Fruit fly (Drosophila melanogaster): Measurements from ENCODE around the gene Smyd4-2.

Gene Smyd4-2

dm6 chr3L:12399171-12399570 lies 2.6 kb downstream of the Smyd4-2 start, which contains the start of gene CG32104 (continued):
- peak; percentile 47 for TF ChIP-seq YL-1 (GFP tag; optimal IDR thresholded peaks at IDR 0.05)
- TF ChIP-seq CG6791 (GFP tag; IDR thresholded peaks at IDR 0.05; ENCODE audit: partially characterized antibody), result 0 out of 3 replicates have a peak, but pooled peaks have one; percentile 16
- peak; percentile 2 for TF ChIP-seq trem (tag; optimal IDR thresholded peaks at IDR 0.05)
- no peak for TF ChIP-seq lbe (GFP tag; optimal IDR thresholded peaks at IDR 0.05)
- no peak for TF ChIP-seq CG14050 (GFP tag; IDR thresholded peaks at IDR 0.05)

- TF ChIP-seq hkb (optimal IDR thresholded peaks at IDR 0.05) (no peak), hkb (GFP tag; IDR thresholded peaks at IDR 0.05) (no peak), Sry-β (GFP tag; optimal IDR thresholded peaks at IDR 0.05) (no peak), NFAT (GFP tag; IDR thresholded peaks at IDR 0.05) (0 out of 2 replicates have a peak, but pooled peaks have one; percentile 2), cato (GFP tag; optimal IDR thresholded peaks at IDR 0.05; ENCODE audit: borderline replicate concordance) (no peak)
Measured at dm6 chr3L:12395871-12396270, 5.9 kb downstream of the Smyd4-2 start, which contains the start of gene Obp69a. Gene Obp69a (plus strand): TSS chr3L:12396171.

- TF ChIP-seq CG8388 (GFP tag; optimal IDR thresholded peaks at IDR 0.05) (no peak), cad (GFP tag; optimal IDR thresholded peaks at IDR 0.05) (no peak), eve (GFP tag; optimal IDR thresholded peaks at IDR 0.05) (peak in 1 of 2 experiments; percentile 48), CG12071 (GFP tag; optimal IDR thresholded peaks at IDR 0.05) (peak; percentile 43), CG10979 (tag; optimal IDR thresholded peaks at IDR 0.05) (no peak), Asciz (GFP tag; optimal IDR thresholded peaks at IDR 0.05) (peak; percentile 17), wek (GFP tag; optimal IDR thresholded peaks at IDR 0.05) (peak; percentile 43), CG7987 (GFP tag; optimal IDR thresholded peaks at IDR 0.05) (peak; percentile 37), HHEX (GFP tag; optimal IDR thresholded peaks at IDR 0.05) (no peak), CG10543 (GFP tag; optimal IDR thresholded peaks at IDR 0.05) (peak; percentile 4), tio (GFP tag; optimal IDR thresholded peaks at IDR 0.05) (no peak), lab (GFP tag; optimal IDR thresholded peaks at IDR 0.05) (peak; percentile 19), CG31365 (tag; optimal IDR thresholded peaks at IDR 0.05) (peak; percentile 13), Vsx1 (GFP tag; optimal IDR thresholded peaks at IDR 0.05) (peak; percentile 66), Ssrp (tag; optimal IDR thresholded peaks at IDR 0.05) (no peak), CG3281 (GFP tag; optimal IDR thresholded peaks at IDR 0.05) (peak; percentile 9), CG13296 (GFP tag; optimal IDR thresholded peaks at IDR 0.05) (peak; percentile 18), PHDP (tag; optimal IDR thresholded peaks at IDR 0.05) (peak; percentile 37), CHES-1-like (GFP tag; optimal IDR thresholded peaks at IDR 0.05) (no peak), lmd (GFP tag; IDR thresholded peaks at IDR 0.05) (no peak), exex (tag; optimal IDR thresholded peaks at IDR 0.05) (peak; percentile 80), Med (GFP tag) (peak; percentile 63), gro (GFP tag; optimal IDR thresholded peaks at IDR 0.05) (peak; percentile 26), ATbp (GFP tag; optimal IDR thresholded peaks at IDR 0.05) (peak; percentile 30)
Measured at dm6 chr3L:12392758-12393157, 9.0 kb downstream of the Smyd4-2 start.

- no peak for TF ChIP-seq tgo (GFP tag; IDR thresholded peaks at IDR 0.05)
- TF ChIP-seq ac (GFP tag; optimal IDR thresholded peaks at IDR 0.05), result no peak
- no peak for TF ChIP-seq nau (GFP tag; optimal IDR thresholded peaks at IDR 0.05)
- no peak for TF ChIP-seq lov (optimal IDR thresholded peaks at IDR 0.05)
- TF ChIP-seq lov (GFP tag; IDR thresholded peaks at IDR 0.05), result 0 out of 3 replicates have a peak, but pooled peaks have one; percentile 26
- TF ChIP-seq CG2129 (GFP tag; IDR thresholded peaks at IDR 0.05; ENCODE audit: partially characterized antibody), result no peak
- 0 out of 3 replicates have a peak, but pooled peaks have one; percentile 8 for TF ChIP-seq otp (GFP tag; IDR thresholded peaks at IDR 0.05)
- TF ChIP-seq da (GFP tag; optimal IDR thresholded peaks at IDR 0.05), result no peak
- no peak for TF ChIP-seq Dek (tag; optimal IDR thresholded peaks at IDR 0.05)
- no peak for TF ChIP-seq Fer3 (tag; optimal IDR thresholded peaks at IDR 0.05)
- TF ChIP-seq CG15696 (tag; optimal IDR thresholded peaks at IDR 0.05), result peak; percentile 4
- no peak for TF ChIP-seq CG11093 (GFP tag; IDR thresholded peaks at IDR 0.05)
- peak; percentile 5 for TF ChIP-seq CG9727 (GFP tag; optimal IDR thresholded peaks at IDR 0.05)
- no peak for TF ChIP-seq CG6272 (GFP tag; IDR thresholded peaks at IDR 0.05)
Measured at dm6 chr3L:12392068-12392467, 9.7 kb downstream of the Smyd4-2 start.
